Fruit fly (Drosophila melanogaster) whole organism, pupa: ENCODE results near the gene CG43251.

Experiments
- CG14655 ChIP-seq: fragments of 200-800 bp; sonication (Bioruptor generic); optimal IDR thresholded peaks from 3 replicates; lab custom pipeline; 2017; ENCODE audit warnings: mild to moderate bottlenecking, missing biosample characterization, missing genetic modification reagents, missing genetic modification characterization
- CG32121 ChIP-seq: fragments of 200-800 bp; sonication (Bioruptor generic); IDR thresholded peaks from 2 replicates; pipeline ENCODE4 v1.3.6; 2022; ENCODE audit warnings: missing biosample characterization, missing genetic modification characterization
- CG34367 ChIP-seq: fragments of 200-800 bp; sonication (Bioruptor generic); optimal IDR thresholded peaks from 2 replicates; lab custom pipeline; 2018; ENCODE audit warnings: missing biosample characterization, mild to moderate bottlenecking, missing genetic modification characterization
- D1 ChIP-seq: fragments of 200-800 bp; sonication (Bioruptor generic); optimal IDR thresholded peaks from 2 replicates; lab custom pipeline; 2018; ENCODE audit warnings: missing biosample characterization, mild to moderate bottlenecking, missing genetic modification characterization, moderate library complexity
- EcR ChIP-seq: fragments of 200-800 bp; sonication (Bioruptor generic); optimal IDR thresholded peaks from 3 replicates; lab custom pipeline; 2019; ENCODE audit warnings: missing biosample characterization, missing genetic modification characterization, mild to moderate bottlenecking, moderate library complexity, missing genetic modification reagents
- Pif1A ChIP-seq: fragments of 200-800 bp; sonication (Bioruptor generic); optimal IDR thresholded peaks from 3 replicates; lab custom pipeline; 2016; ENCODE audit warnings: missing biosample characterization, missing genetic modification characterization

DNA sequence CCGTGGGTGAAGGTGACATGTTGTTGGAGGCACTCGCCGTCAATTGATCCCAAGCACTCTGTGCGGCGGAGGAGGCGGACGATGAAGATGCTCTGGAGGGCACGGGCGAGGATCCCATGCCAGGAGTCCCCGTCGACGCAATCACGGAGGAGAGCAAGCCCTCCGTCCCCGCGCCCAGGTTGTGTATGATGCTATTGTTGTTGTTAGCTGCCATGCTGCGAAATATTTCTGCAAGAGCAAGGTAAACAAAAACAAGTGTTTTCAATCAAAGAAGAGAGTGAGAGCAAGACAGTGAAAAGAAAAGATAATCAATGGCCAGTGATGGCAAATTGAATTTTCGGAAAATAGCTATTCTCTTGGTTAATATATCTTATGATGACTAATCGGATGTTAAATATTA lies 25.7 kb downstream of the CG43251 start:
- no peak for TF ChIP-seq EcR
- TF ChIP-seq D1 (tag; lab: Kevin White, UChicago) = no peak
- no peak for TF ChIP-seq Pif1A (GFP tag; lab: Kevin White, UChicago)
- TF ChIP-seq CG14655 (GFP tag; lab: Kevin White, UChicago) = no peak
- no peak for TF ChIP-seq CG32121 (GFP tag; lab: Robert Waterston, UW)
- TF ChIP-seq CG34367 = no peak
